Worm (Caenorhabditis elegans) whole organism, L1 larva: ENCODE results near the gene T23F6.2.

Experiments used
- aha-1 ChIP-seq: fragments of 150-350 bp; optimal IDR thresholded peaks from 2 replicates; lab custom pipeline; 2014; ENCODE audit warnings: missing biosample characterization, missing genetic modification characterization
- alr-1 ChIP-seq: fragments of 200-800 bp; sonication (Bioruptor generic); optimal IDR thresholded peaks from 2 replicates; lab custom pipeline; 2018; ENCODE audit warnings: borderline replicate concordance, mild to moderate bottlenecking, missing genetic modification characterization, missing compliant biosample characterization
- ceh-90 ChIP-seq: sonication (generic microtip); optimal IDR thresholded peaks from 2 replicates; lab custom pipeline; 2016; ENCODE audit warnings: missing genetic modification characterization, missing compliant biosample characterization
- efl-1 ChIP-seq, 4 experiments: fragments of 150-350 bp; optimal IDR thresholded peaks in 3 of 4; peaks in 1 of 4; 1 replicate in 1 of 4; 2 replicates in 3 of 4; lab custom pipeline; 2014; ENCODE audit warnings: missing biosample characterization in 2 of 4, missing genetic modification characterization in 2 of 4, missing genetic modification reagents in 2 of 4
- hlh-4 ChIP-seq: sonication (generic microtip); optimal IDR thresholded peaks from 2 replicates; lab custom pipeline; 2016; ENCODE audit warnings: mild to moderate bottlenecking, missing genetic modification characterization, missing compliant biosample characterization
- mdl-1 ChIP-seq, 2 experiments: fragments of 150-350 bp; optimal IDR thresholded peaks; 2 replicates each; lab custom pipeline; 2014 to 2017; ENCODE audit warnings: missing biosample characterization in 2 of 2, missing genetic modification characterization in 2 of 2, inconsistent platforms in 1 of 2
- nhr-11 ChIP-seq: fragments of 150-350 bp; optimal IDR thresholded peaks from 2 replicates; lab custom pipeline; 2014; ENCODE audit warnings: missing biosample characterization, missing genetic modification characterization
- nhr-90 ChIP-seq: sonication (generic microtip); optimal IDR thresholded peaks from 2 replicates; lab custom pipeline; 2016; ENCODE audit warnings: mild to moderate bottlenecking, missing genetic modification characterization, missing compliant biosample characterization; ENCODE audit not compliant: poor library complexity
- skn-1 ChIP-seq: fragments of 150-350 bp; optimal IDR thresholded peaks from 2 replicates; lab custom pipeline; 2014; ENCODE audit warnings: missing biosample characterization, missing genetic modification characterization
- snpc-4 ChIP-seq: fragments of 150-350 bp; optimal IDR thresholded peaks from 2 replicates; lab custom pipeline; 2014; ENCODE audit warnings: missing biosample characterization, missing genetic modification characterization
- sox-4 ChIP-seq: sonication (generic microtip); optimal IDR thresholded peaks from 2 replicates; lab custom pipeline; 2016; ENCODE audit warnings: missing genetic modification characterization, missing compliant biosample characterization
- sptf-1 ChIP-seq: fragments of 150-350 bp; optimal IDR thresholded peaks from 2 replicates; lab custom pipeline; 2014; ENCODE audit warnings: missing biosample characterization, missing genetic modification characterization
- unc-30 ChIP-seq: sonication (generic microtip); optimal IDR thresholded peaks from 2 replicates; lab custom pipeline; 2017; ENCODE audit warnings: missing biosample characterization, missing genetic modification characterization
- ztf-4 ChIP-seq: fragments of 150-350 bp; optimal IDR thresholded peaks from 2 replicates; lab custom pipeline; 2014; ENCODE audit warnings: missing biosample characterization, missing genetic modification characterization

DNA sequence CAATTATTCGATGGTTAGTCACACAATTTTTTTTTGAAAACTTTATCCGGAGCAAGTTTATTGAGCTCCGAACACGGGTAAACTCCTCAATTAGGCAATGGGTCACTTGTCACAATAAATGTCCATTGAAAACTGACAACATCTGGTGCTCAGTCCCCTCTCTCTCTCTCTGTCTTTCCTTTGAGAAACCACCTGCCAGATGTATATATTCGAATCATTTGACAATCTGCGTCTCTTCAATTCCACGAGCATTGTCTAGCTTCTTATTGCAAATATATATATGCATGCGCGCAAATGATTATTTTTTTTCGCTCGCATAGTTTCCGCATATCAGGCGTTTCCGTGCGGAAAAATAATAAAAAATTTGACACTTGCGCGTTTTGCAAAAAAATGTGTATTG is 35.3 kb upstream of the T23F6.2 start:
- TF ChIP-seq nhr-11 (tag; lab: Kevin White, UChicago), result no peak
- TF ChIP-seq ztf-4, result no peak
- no peak for TF ChIP-seq efl-1 (optimal IDR thresholded peaks at IDR 0.05; lab: Kevin White, UChicago)
- TF ChIP-seq efl-1 (GFP tag; optimal IDR thresholded peaks at IDR 0.05 in 1 of 2; lab: Kevin White, UChicago), result no peak
- TF ChIP-seq ceh-90 (tag; lab: Kevin White, UChicago), result no peak
- no peak for TF ChIP-seq unc-30 (tag; lab: Kevin White, UChicago)
- TF ChIP-seq sptf-1 (tag; lab: Kevin White, UChicago), result no peak
- no peak for TF ChIP-seq sox-4 (tag; lab: Kevin White, UChicago)
- TF ChIP-seq nhr-90 (tag; lab: Kevin White, UChicago), result no peak
- no peak for TF ChIP-seq snpc-4 (tag; lab: Kevin White, UChicago)
- no peak for TF ChIP-seq alr-1
- TF ChIP-seq mdl-1 (tag; optimal IDR thresholded peaks at IDR 0.05; lab: Kevin White, UChicago), result no peak
- no peak for TF ChIP-seq aha-1 (tag; lab: Kevin White, UChicago)
- TF ChIP-seq hlh-4 (tag; lab: Kevin White, UChicago), result no peak
- no peak for TF ChIP-seq skn-1 (tag; lab: Kevin White, UChicago)
